Worm (Caenorhabditis elegans) whole organism, late embryonic: ENCODE results near the gene set-27.

Source experiments
- sox-4 ChIP-seq: sonication (generic microtip); optimal IDR thresholded peaks from 2 replicates; lab custom pipeline; 2017; ENCODE audit warnings: mild to moderate bottlenecking, missing genetic modification characterization, inconsistent platforms, missing compliant biosample characterization
- syd-9 ChIP-seq: sonication (generic microtip); optimal IDR thresholded peaks from 2 replicates; lab custom pipeline; 2016; ENCODE audit warnings: mild to moderate bottlenecking, missing genetic modification characterization, moderate library complexity, missing compliant biosample characterization

ce11 chrIII:2716514-2716913 is 15.8 kb downstream of the set-27 start, which contains the start of gene tmem-132:
- TF ChIP-seq syd-9 (tag; lab: Kevin White, UChicago) = no peak
- no peak for TF ChIP-seq sox-4 (tag; lab: Kevin White, UChicago)
